Fruit fly (Drosophila melanogaster) whole organism, embryonic: ENCODE measurements around the gene CG3149.

Experiments
- Abd-B ChIP-seq: fragments of 200-800 bp; sonication (Bioruptor generic); optimal IDR thresholded peaks from 2 replicates; lab custom pipeline; 2018; ENCODE audit warnings: missing biosample characterization, mild to moderate bottlenecking, missing genetic modification characterization, moderate library complexity
- Blimp-1 ChIP-seq: fragments of 200-800 bp; sonication (Bioruptor generic); optimal IDR thresholded peaks from 3 replicates; lab custom pipeline; 2018; ENCODE audit warnings: missing biosample characterization, missing genetic modification characterization, mild to moderate bottlenecking, moderate library complexity, missing genetic modification reagents
- CG10959 ChIP-seq: fragments of 200-800 bp; sonication (Bioruptor generic); IDR thresholded peaks from 2 replicates; pipeline ENCODE4 v1.3.6; 2022; ENCODE audit warnings: missing biosample characterization, missing genetic modification characterization
- CG11398 ChIP-seq: fragments of 200-800 bp; sonication (Bioruptor generic); optimal IDR thresholded peaks from 2 replicates; lab custom pipeline; 2016; ENCODE audit warnings: missing biosample characterization, missing genetic modification characterization
- CG12155 ChIP-seq: fragments of 200-800 bp; sonication (Bioruptor generic); optimal IDR thresholded peaks from 3 replicates; lab custom pipeline; 2016; ENCODE audit warnings: missing biosample characterization, missing genetic modification characterization
- CG14710 ChIP-seq: fragments of 200-800 bp; sonication (Bioruptor generic); optimal IDR thresholded peaks from 3 replicates; lab custom pipeline; 2019; ENCODE audit warnings: missing biosample characterization, mild to moderate bottlenecking, missing genetic modification characterization, moderate library complexity
- CG15073 ChIP-seq: fragments of 200-800 bp; sonication (Bioruptor generic); optimal IDR thresholded peaks from 2 replicates; lab custom pipeline; 2016; ENCODE audit warnings: missing biosample characterization, missing genetic modification characterization
- CG15479 ChIP-seq: fragments of 200-800 bp; sonication (Bioruptor generic); optimal IDR thresholded peaks from 3 replicates; lab custom pipeline; 2019; ENCODE audit warnings: missing biosample characterization, mild to moderate bottlenecking, missing genetic modification characterization, moderate library complexity
- CG16813 ChIP-seq: fragments of 200-800 bp; sonication (Bioruptor generic); IDR thresholded peaks from 3 replicates; pipeline ENCODE4 v1.3.6; 2022; ENCODE audit warnings: missing biosample characterization, missing genetic modification characterization; ENCODE audit not compliant: partially characterized antibody
- CG16815 ChIP-seq: fragments of 200-800 bp; sonication (Bioruptor generic); optimal IDR thresholded peaks from 3 replicates; lab custom pipeline; 2017; ENCODE audit warnings: missing biosample characterization, mild to moderate bottlenecking, missing genetic modification characterization
- CG18476 ChIP-seq: fragments of 200-800 bp; sonication (Bioruptor generic); optimal IDR thresholded peaks from 2 replicates; lab custom pipeline; 2016; ENCODE audit warnings: missing biosample characterization, mild to moderate bottlenecking, missing genetic modification characterization
- CG2889 ChIP-seq: fragments of 200-800 bp; sonication (Bioruptor generic); IDR thresholded peaks from 3 replicates; pipeline ENCODE4 v1.3.6; 2022; ENCODE audit warnings: missing biosample characterization, missing genetic modification characterization
- CG32532 ChIP-seq: fragments of 200-800 bp; sonication (Bioruptor generic); IDR thresholded peaks from 2 replicates; pipeline ENCODE4 v1.3.6; 2022; ENCODE audit warnings: missing biosample characterization, missing genetic modification characterization
- CG33213 ChIP-seq: fragments of 200-800 bp; sonication (Bioruptor generic); optimal IDR thresholded peaks from 3 replicates; lab custom pipeline; 2016; ENCODE audit warnings: missing biosample characterization, missing genetic modification characterization
- CG34224 ChIP-seq: fragments of 200-800 bp; sonication (Bioruptor generic); IDR thresholded peaks from 3 replicates; pipeline ENCODE4 v1.3.6; 2022; ENCODE audit warnings: missing biosample characterization, missing genetic modification characterization; ENCODE audit not compliant: partially characterized antibody
- CG7271 ChIP-seq: fragments of 200-800 bp; sonication (Bioruptor generic); optimal IDR thresholded peaks from 2 replicates; lab custom pipeline; 2018; ENCODE audit warnings: missing biosample characterization, mild to moderate bottlenecking, missing genetic modification characterization, moderate library complexity
- CG8281 ChIP-seq: fragments of 200-800 bp; sonication (Bioruptor generic); optimal IDR thresholded peaks from 2 replicates; lab custom pipeline; 2018; ENCODE audit warnings: missing biosample characterization, mild to moderate bottlenecking, missing genetic modification characterization, moderate library complexity
- CG8359 ChIP-seq: fragments of 200-800 bp; sonication (Bioruptor generic); optimal IDR thresholded peaks from 2 replicates; lab custom pipeline; 2017; ENCODE audit warnings: missing biosample characterization, mild to moderate bottlenecking, missing genetic modification characterization, borderline replicate concordance
- CG9797 ChIP-seq: fragments of 200-800 bp; sonication (Bioruptor generic); optimal IDR thresholded peaks from 3 replicates; lab custom pipeline; 2018; ENCODE audit warnings: missing biosample characterization, mild to moderate bottlenecking, missing genetic modification characterization
- CG9932 ChIP-seq: fragments of 200-800 bp; sonication (Bioruptor generic); IDR thresholded peaks from 2 replicates; pipeline ENCODE4 v1.3.6; 2022; ENCODE audit warnings: missing biosample characterization, missing genetic modification characterization
- CoRest ChIP-seq: fragments of 200-800 bp; sonication (Bioruptor generic); optimal IDR thresholded peaks from 3 replicates; lab custom pipeline; 2018; ENCODE audit warnings: missing biosample characterization, mild to moderate bottlenecking, missing genetic modification characterization, moderate library complexity
- D ChIP-seq, 2 experiments: fragments of 200-800 bp in 1 of 2; fragments of >200 bp in 1 of 2; sonication (Bioruptor generic) in 1 of 2; optimal IDR thresholded peaks; 2 replicates in 1 of 2; 3 replicates in 1 of 2; lab custom pipeline; 2017; ENCODE audit warnings: mild to moderate bottlenecking in 1 of 2, missing biosample characterization in 1 of 2, missing genetic modification characterization in 1 of 2, missing genetic modification reagents in 1 of 2
- E2f2 ChIP-seq: fragments of 200-800 bp; sonication (Bioruptor generic); IDR thresholded peaks from 2 replicates; pipeline ENCODE4 v1.3.6; 2022; ENCODE audit warnings: missing biosample characterization, missing genetic modification characterization
- HLH4C ChIP-seq: fragments of 200-800 bp; sonication (Bioruptor generic); IDR thresholded peaks from 3 replicates; pipeline ENCODE4 v1.3.6; 2022; ENCODE audit warnings: missing biosample characterization, missing genetic modification characterization; ENCODE audit not compliant: partially characterized antibody
- NFAT ChIP-seq: fragments of 200-800 bp; sonication (Bioruptor generic); IDR thresholded peaks from 2 replicates; pipeline ENCODE4 v1.3.6; 2022; ENCODE audit warnings: missing biosample characterization, missing genetic modification characterization
- Nf-YB ChIP-seq: fragments of 200-800 bp; sonication (Bioruptor generic); optimal IDR thresholded peaks from 3 replicates; lab custom pipeline; 2019; ENCODE audit warnings: missing biosample characterization, mild to moderate bottlenecking, missing genetic modification characterization, moderate library complexity
- ash1 ChIP-seq: fragments of 200-800 bp; sonication (Bioruptor generic); optimal IDR thresholded peaks from 2 replicates; lab custom pipeline; 2018; ENCODE audit warnings: missing biosample characterization, mild to moderate bottlenecking, missing genetic modification characterization
- bsh ChIP-seq, 2 experiments: fragments of 200-800 bp; sonication (Bioruptor generic); optimal IDR thresholded peaks; 2 replicates each; lab custom pipeline; 2017 to 2018; ENCODE audit warnings: mild to moderate bottlenecking in 2 of 2, missing biosample characterization in 2 of 2, missing genetic modification characterization in 2 of 2, moderate library complexity in 1 of 2
- chinmo ChIP-seq: fragments of 200-800 bp; sonication (Bioruptor generic); IDR thresholded peaks from 4 replicates; pipeline ENCODE4 v1.3.6; 2022; ENCODE audit warnings: missing biosample characterization, missing genetic modification characterization; ENCODE audit not compliant: partially characterized antibody
- ci ChIP-seq: fragments of 200-800 bp; sonication (Bioruptor generic); IDR thresholded peaks from 3 replicates; pipeline ENCODE4 v1.3.6; 2022; ENCODE audit warnings: missing biosample characterization, missing genetic modification characterization
- da ChIP-seq: fragments of 200-800 bp; sonication (Bioruptor generic); optimal IDR thresholded peaks from 2 replicates; lab custom pipeline; 2016; ENCODE audit warnings: missing biosample characterization, missing genetic modification characterization
- fd3F ChIP-seq: fragments of 200-800 bp; sonication (Bioruptor generic); optimal IDR thresholded peaks from 2 replicates; lab custom pipeline; 2018; ENCODE audit warnings: missing biosample characterization, mild to moderate bottlenecking, missing genetic modification characterization, moderate library complexity
- ftz-f1 ChIP-seq: fragments of 200-800 bp; sonication (Bioruptor generic); optimal IDR thresholded peaks from 2 replicates; lab custom pipeline; 2016; ENCODE audit warnings: missing biosample characterization, missing genetic modification characterization
- gro ChIP-seq: fragments of 200-800 bp; sonication (Bioruptor generic); optimal IDR thresholded peaks from 2 replicates; lab custom pipeline; 2016; ENCODE audit warnings: missing biosample characterization, missing genetic modification characterization
- insv ChIP-seq, 2 experiments: fragments of 200-800 bp; sonication (Bioruptor generic); optimal IDR thresholded peaks; 3 replicates each; lab custom pipeline; 2016 to 2018; ENCODE audit warnings: missing biosample characterization in 2 of 2, missing genetic modification characterization in 2 of 2
- jumu ChIP-seq: fragments of 200-800 bp; sonication (Bioruptor generic); optimal IDR thresholded peaks from 3 replicates; lab custom pipeline; 2016; ENCODE audit warnings: missing biosample characterization, missing genetic modification characterization
- knrl ChIP-seq: fragments of 200-800 bp; sonication (Bioruptor generic); IDR thresholded peaks from 3 replicates; pipeline ENCODE4 v1.3.6; 2022; ENCODE audit warnings: missing biosample characterization, missing genetic modification characterization; ENCODE audit not compliant: partially characterized antibody
- mld ChIP-seq: fragments of 200-800 bp; sonication (Bioruptor generic); IDR thresholded peaks from 3 replicates; pipeline ENCODE4 v1.3.6; 2022; ENCODE audit warnings: missing biosample characterization, missing genetic modification characterization; ENCODE audit not compliant: partially characterized antibody
- nerfin-2 ChIP-seq: fragments of 200-800 bp; sonication (Bioruptor generic); IDR thresholded peaks from 2 replicates; pipeline ENCODE4 v1.3.6; 2022; ENCODE audit warnings: missing biosample characterization, missing genetic modification characterization; ENCODE audit not compliant: partially characterized antibody
- pb ChIP-seq: fragments of 200-800 bp; sonication (Bioruptor generic); optimal IDR thresholded peaks from 3 replicates; lab custom pipeline; 2016; ENCODE audit warnings: missing biosample characterization, missing genetic modification characterization
- pita ChIP-seq: fragments of 200-800 bp; sonication (Bioruptor generic); optimal IDR thresholded peaks from 2 replicates; lab custom pipeline; 2017; ENCODE audit warnings: missing biosample characterization, mild to moderate bottlenecking, missing genetic modification characterization
- prd ChIP-seq, 3 experiments: fragments of >200 bp in 2 of 3; fragments of 200-800 bp in 1 of 3; sonication (Bioruptor generic) in 1 of 3; optimal IDR thresholded peaks in 2 of 3; IDR thresholded peaks in 1 of 3; 2 replicates in 2 of 3; 3 replicates in 1 of 3; pipeline versions ENCODE4 v1.3.6 to Lab custom; 2017 to 2022; ENCODE audit warnings: missing biosample characterization in 1 of 3, missing genetic modification characterization in 1 of 3
- sc ChIP-seq, 3 experiments: fragments of >200 bp in 2 of 3; fragments of 200-800 bp in 1 of 3; sonication (Bioruptor generic) in 1 of 3; optimal IDR thresholded peaks; 2 replicates in 2 of 3; 3 replicates in 1 of 3; lab custom pipeline; 2017; ENCODE audit warnings: mild to moderate bottlenecking in 1 of 3, missing biosample characterization in 1 of 3, missing genetic modification characterization in 1 of 3, missing genetic modification reagents in 1 of 3
- schlank ChIP-seq: fragments of 200-800 bp; sonication (Bioruptor generic); optimal IDR thresholded peaks from 2 replicates; lab custom pipeline; 2018; ENCODE audit warnings: missing biosample characterization, mild to moderate bottlenecking, missing genetic modification characterization
- sna ChIP-seq: fragments of 200-800 bp; sonication (Bioruptor generic); IDR thresholded peaks from 2 replicates; pipeline ENCODE4 v1.3.6; 2022; ENCODE audit warnings: missing biosample characterization, missing genetic modification characterization; ENCODE audit not compliant: partially characterized antibody
- sug ChIP-seq: fragments of 200-800 bp; optimal IDR thresholded peaks from 2 replicates; lab custom pipeline; 2019; ENCODE audit warnings: missing biosample characterization, mild to moderate bottlenecking, missing genetic modification characterization, moderate library complexity
- wdn ChIP-seq: fragments of 200-800 bp; sonication (Bioruptor generic); IDR thresholded peaks from 2 replicates; pipeline ENCODE4 v1.3.6; 2022; ENCODE audit warnings: missing biosample characterization, missing genetic modification characterization

CG3149 gene

DNA sequence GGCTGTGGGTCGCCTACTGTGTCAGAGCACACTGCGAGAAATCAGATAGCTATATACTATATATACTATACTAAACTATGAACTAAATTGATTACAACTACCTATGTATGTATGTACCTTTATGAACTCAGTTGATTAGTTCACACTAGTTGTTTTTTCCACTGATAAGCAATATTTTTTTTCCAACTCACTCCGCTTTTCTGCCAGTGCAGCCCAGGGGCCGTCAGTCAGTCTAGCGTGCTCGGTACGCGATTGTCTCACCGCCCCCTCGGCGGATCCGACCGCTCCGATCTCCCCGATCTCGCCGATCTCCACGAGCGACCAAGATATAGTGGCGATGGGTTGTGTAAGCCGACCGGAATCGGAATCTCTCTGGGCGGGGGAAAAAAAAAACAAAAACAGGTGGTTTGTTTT, 10.9 kb upstream of the CG3149 start (continued):
- TF ChIP-seq fd3F (GFP tag; lab: Kevin White, UChicago) (peak; percentile 68), knrl (GFP tag; lab: Robert Waterston, UW) (no peak), D (optimal IDR thresholded peaks at IDR 0.05; lab: Kevin White, UChicago) (no peak), D (GFP tag; optimal IDR thresholded peaks at IDR 0.05; lab: Kevin White, UChicago) (peak; percentile 70), CG34224 (no peak), ash1 (GFP tag; lab: Kevin White, UChicago) (peak; percentile 5), CG14710 (tag; lab: Kevin White, UChicago) (peak; percentile 48), Nf-YB (peak; percentile 38), sna (GFP tag; lab: Robert Waterston, UW) (no peak), Blimp-1 (GFP tag; lab: Kevin White, UChicago) (peak; percentile 76), gro (GFP tag; lab: Kevin White, UChicago) (peak; percentile 81), CG32532 (GFP tag; lab: Robert Waterston, UW) (peak; percentile 96), prd (optimal IDR thresholded peaks at IDR 0.05; lab: Kevin White, UChicago) (no peak), prd (GFP tag; IDR thresholded peaks at IDR 0.05; lab: Robert Waterston, UW) (peak; percentile 92), CoRest (tag; lab: Kevin White, UChicago) (peak; percentile 82), chinmo (GFP tag; lab: Robert Waterston, UW) (0 out of 4 replicates have a peak, but pooled peaks have one; percentile 22), NFAT (GFP tag; lab: Robert Waterston, UW) (peak; percentile 89), da (GFP tag; lab: Kevin White, UChicago) (no peak), CG9797 (GFP tag; lab: Kevin White, UChicago) (no peak), bsh (GFP tag; optimal IDR thresholded peaks at IDR 0.05; lab: Kevin White, UChicago) (peak in 1 of 2 experiments; percentile 61), ftz-f1 (GFP tag; lab: Kevin White, UChicago) (peak; percentile 13), CG7271 (tag; lab: Kevin White, UChicago) (peak; percentile 2), CG8281 (tag; lab: Kevin White, UChicago) (peak; percentile 57), CG9932 (GFP tag; lab: Robert Waterston, UW) (peak; percentile 90), ci (GFP tag; lab: Robert Waterston, UW) (peak; percentile 95), mld (GFP tag; lab: Robert Waterston, UW) (no peak), HLH4C (no peak), Abd-B (GFP tag; lab: Kevin White, UChicago) (peak; percentile 57), CG2889 (GFP tag; lab: Robert Waterston, UW) (peak; percentile 83), schlank (peak; percentile 67), CG11398 (GFP tag; lab: Kevin White, UChicago) (no peak), CG10959 (GFP tag; lab: Robert Waterston, UW) (peak; percentile 47), wdn (GFP tag; lab: Robert Waterston, UW) (peak; percentile 85), E2f2 (GFP tag; lab: Robert Waterston, UW) (peak; percentile 66), CG15073 (GFP tag; lab: Kevin White, UChicago) (no peak), CG18476 (peak; percentile 75), CG16813 (GFP tag; lab: Robert Waterston, UW) (no peak), CG16815 (GFP tag; lab: Kevin White, UChicago) (peak; percentile 42), CG33213 (no peak), pita (GFP tag; lab: Kevin White, UChicago) (no peak), CG15479 (GFP tag; lab: Kevin White, UChicago) (no peak), pb (GFP tag; lab: Kevin White, UChicago) (peak; percentile 32), insv (GFP tag; optimal IDR thresholded peaks at IDR 0.05; lab: Kevin White, UChicago) (no peak), CG12155 (GFP tag; lab: Kevin White, UChicago) (peak; percentile 62), sug (peak; percentile 80), jumu (GFP tag; lab: Kevin White, UChicago) (peak; percentile 68), sc (optimal IDR thresholded peaks at IDR 0.05; lab: Kevin White, UChicago) (no peak), sc (GFP tag; optimal IDR thresholded peaks at IDR 0.05; lab: Kevin White, UChicago) (no peak), CG8359 (peak; percentile 46), nerfin-2 (no peak)
